Fruit fly (Drosophila melanogaster) whole organism, embryonic: ENCODE results near the gene Gr93d.

Experiments used
- CG11085 ChIP-seq: fragments of 200-800 bp; sonication (Bioruptor generic); IDR thresholded peaks from 2 replicates; pipeline ENCODE4 v1.3.6; 2022; ENCODE audit warnings: missing biosample characterization, missing genetic modification characterization
- CG12104 ChIP-seq: fragments of 200-800 bp; sonication (Bioruptor generic); optimal IDR thresholded peaks from 3 replicates; lab custom pipeline; 2016; ENCODE audit warnings: missing biosample characterization, missing genetic modification characterization
- bcd ChIP-seq: fragments of 200-800 bp; sonication (Bioruptor generic); optimal IDR thresholded peaks from 2 replicates; lab custom pipeline; 2017; ENCODE audit warnings: missing biosample characterization, mild to moderate bottlenecking, missing genetic modification characterization
- ems ChIP-seq: fragments of 200-800 bp; sonication (Bioruptor generic); optimal IDR thresholded peaks from 3 replicates; lab custom pipeline; 2016; ENCODE audit warnings: missing biosample characterization, missing genetic modification characterization
- usp ChIP-seq: fragments of >200 bp; optimal IDR thresholded peaks from 2 replicates; lab custom pipeline; 2017; ENCODE audit warnings: missing biosample characterization, missing genetic modification characterization

- TF ChIP-seq CG12104 (GFP tag; lab: Kevin White, UChicago) (no peak), usp (no peak), bcd (GFP tag; lab: Kevin White, UChicago) (no peak), ems (GFP tag; lab: Kevin White, UChicago) (no peak), CG11085 (GFP tag; lab: Robert Waterston, UW) (no peak)
These were observed 12.0 kb downstream of the Gr93d start for dm6 chr3R:21834234-21835070.
